Worm (Caenorhabditis elegans): Measurements from ENCODE around the gene scc-1.
A peak's percentile ranks its signal among the peaks of the same experiment; 100 is the strongest.

Gene scc-1

ce11 chrII:4701482-4702119 is 3.1 kb downstream of the scc-1 start, which contains the start of gene unc-85:
unc-85 (plus strand) TSS chrII:4702069.
- TF ChIP-seq hlh-8 (tag; optimal IDR thresholded peaks at IDR 0.05), result peak; percentile 65
- TF ChIP-seq fkh-6 (tag; optimal IDR thresholded peaks at IDR 0.05), result peak; percentile 41
- TF ChIP-seq ceh-2 (tag; optimal IDR thresholded peaks at IDR 0.05), result peak; percentile 66
- peak; percentile 3 for TF ChIP-seq C38D4.7 (GFP tag; optimal IDR thresholded peaks at IDR 0.05)
- peak; percentile 60 for TF ChIP-seq pqm-1 (tag; optimal IDR thresholded peaks at IDR 0.05)
- peak; percentile 85 for TF ChIP-seq ref-2 (tag; optimal IDR thresholded peaks at IDR 0.05)
- TF ChIP-seq T23F11.4 (GFP tag; optimal IDR thresholded peaks at IDR 0.05), result peak; percentile 47
- peak; percentile 75 for TF ChIP-seq ceh-34 (tag; optimal IDR thresholded peaks at IDR 0.05)
- TF ChIP-seq nfya-1 (tag; optimal IDR thresholded peaks at IDR 0.05), result peak; percentile 78
- peak; percentile 73 for TF ChIP-seq C08G9.2 (tag; optimal IDR thresholded peaks at IDR 0.05)
- peak; percentile 3 for TF ChIP-seq K09A11.1 (tag; optimal IDR thresholded peaks at IDR 0.05; ENCODE audit: insufficient read depth)
- TF ChIP-seq F13H6.1 (tag; optimal IDR thresholded peaks at IDR 0.05), result peak; percentile 60
- peak; percentile 35 for TF ChIP-seq lin-11 (tag; optimal IDR thresholded peaks at IDR 0.05)
- TF ChIP-seq ttx-3 (tag; optimal IDR thresholded peaks at IDR 0.05), result peak; percentile 60
- TF ChIP-seq dmd-4 (tag; optimal IDR thresholded peaks at IDR 0.05; ENCODE audit: borderline replicate concordance), result peak; percentile 64
- peak; percentile 77 for TF ChIP-seq unc-86 (tag; optimal IDR thresholded peaks at IDR 0.05)
- TF ChIP-seq eyg-1 (tag; optimal IDR thresholded peaks at IDR 0.05), result peak; percentile 26
- TF ChIP-seq tbx-2 (tag; optimal IDR thresholded peaks at IDR 0.05), result peak; percentile 91
- TF ChIP-seq ets-4 (tag; optimal IDR thresholded peaks at IDR 0.05), result peak; percentile 19
- peak; percentile 63 for TF ChIP-seq sox-4 (tag; optimal IDR thresholded peaks at IDR 0.05)
- peak; percentile 73 for TF ChIP-seq ceh-18 (tag; optimal IDR thresholded peaks at IDR 0.05)
- TF ChIP-seq tbx-7 (tag; optimal IDR thresholded peaks at IDR 0.05), result peak; percentile 41
- peak; percentile 61 for TF ChIP-seq ceh-19 (GFP tag; optimal IDR thresholded peaks at IDR 0.05)
- TF ChIP-seq ceh-14 (tag; optimal IDR thresholded peaks at IDR 0.05), result peak; percentile 91
- peak; percentile 8 for TF ChIP-seq Y22D7AL.16 (tag; optimal IDR thresholded peaks at IDR 0.05)
- peak; percentile 45 for TF ChIP-seq fax-1 (tag; optimal IDR thresholded peaks at IDR 0.05)
- peak; percentile 33 for TF ChIP-seq pat-9 (tag; optimal IDR thresholded peaks at IDR 0.05)
- TF ChIP-seq ceh-31 (tag; optimal IDR thresholded peaks at IDR 0.05), result peak; percentile 86
- TF ChIP-seq ceh-48 (tag; optimal IDR thresholded peaks at IDR 0.05), result peak; percentile 16
- peak; percentile 55 for TF ChIP-seq rnt-1 (tag; optimal IDR thresholded peaks at IDR 0.05)
- peak; percentile 35 for TF ChIP-seq lim-6 (tag; optimal IDR thresholded peaks at IDR 0.05)
- TF ChIP-seq ceh-6 (GFP tag; optimal IDR thresholded peaks at IDR 0.05), result peak; percentile 44
- peak; percentile 51 for TF ChIP-seq ztf-16 (tag; optimal IDR thresholded peaks at IDR 0.05)
- 0 out of 2 replicates have a peak, but pooled peaks have one; percentile 20 for TF ChIP-seq unc-3 (GFP tag; conservative IDR thresholded peaks at IDR 0.05)
- TF ChIP-seq unc-3 (tag; optimal IDR thresholded peaks at IDR 0.05), result peak; percentile 73
- peak; percentile 56 for TF ChIP-seq zip-5 (tag; optimal IDR thresholded peaks at IDR 0.05)
- peak; percentile 59 for TF ChIP-seq gmeb-2 (tag; optimal IDR thresholded peaks at IDR 0.05)
- peak; percentile 51 for TF ChIP-seq che-1 (tag; optimal IDR thresholded peaks at IDR 0.05)
- peak; percentile 70 for TF ChIP-seq unc-42 (tag; optimal IDR thresholded peaks at IDR 0.05)
- TF ChIP-seq pha-2 (tag; optimal IDR thresholded peaks at IDR 0.05), result peak; percentile 17

DNA sequence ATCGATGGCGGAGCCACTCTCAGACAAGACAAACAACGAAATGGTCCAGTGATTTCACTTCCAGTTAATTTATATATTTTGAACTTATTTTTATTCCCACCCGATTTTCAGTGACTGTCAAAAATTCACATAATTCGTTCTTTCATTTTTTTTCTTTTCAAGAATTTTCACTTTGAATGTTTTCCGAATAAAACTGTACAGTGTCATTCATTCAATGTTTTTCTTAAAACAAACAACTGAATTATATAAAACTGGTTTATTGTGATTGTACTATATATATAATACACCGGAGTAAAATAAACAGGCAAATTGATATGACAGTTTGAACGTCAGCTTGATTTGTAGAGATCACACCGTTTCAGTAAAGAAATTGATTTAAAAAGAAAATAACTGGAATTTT is 4.5 kb downstream of the scc-1 start:
- TF ChIP-seq hlh-8 (tag; optimal IDR thresholded peaks at IDR 0.05), result no peak
- TF ChIP-seq rnt-1 (tag; optimal IDR thresholded peaks at IDR 0.05), result no peak
- TF ChIP-seq dve-1 (tag; optimal IDR thresholded peaks at IDR 0.05), result no peak
- TF ChIP-seq odd-2 (tag; optimal IDR thresholded peaks at IDR 0.05), result no peak
- no peak for TF ChIP-seq ceh-45 (GFP tag; IDR thresholded peaks at IDR 0.05)
- TF ChIP-seq sox-4 (tag; optimal IDR thresholded peaks at IDR 0.05), result no peak
- no peak for TF ChIP-seq ets-4 (tag; optimal IDR thresholded peaks at IDR 0.05)
- no peak for TF ChIP-seq nfya-1 (tag; optimal IDR thresholded peaks at IDR 0.05)
- TF ChIP-seq ttx-3 (tag; optimal IDR thresholded peaks at IDR 0.05), result no peak
- TF ChIP-seq sdc-2 (tag; optimal IDR thresholded peaks at IDR 0.05), result no peak
- TF ChIP-seq elt-2 (tag; optimal IDR thresholded peaks at IDR 0.05), result no peak
- no peak for TF ChIP-seq ceh-9 (tag; optimal IDR thresholded peaks at IDR 0.05)
- no peak for TF ChIP-seq K09A11.1 (tag; optimal IDR thresholded peaks at IDR 0.05; ENCODE audit: insufficient read depth)
- no peak for TF ChIP-seq pqm-1 (tag; optimal IDR thresholded peaks at IDR 0.05)
- TF ChIP-seq pag-3 (tag; optimal IDR thresholded peaks at IDR 0.05; ENCODE audit: borderline replicate concordance), result no peak
- no peak for TF ChIP-seq F13H6.1 (tag; optimal IDR thresholded peaks at IDR 0.05)
- no peak for TF ChIP-seq ceh-6 (GFP tag; optimal IDR thresholded peaks at IDR 0.05)
- no peak for TF ChIP-seq che-1 (tag; optimal IDR thresholded peaks at IDR 0.05)
- no peak for TF ChIP-seq unc-3 (GFP tag; conservative IDR thresholded peaks at IDR 0.05)
- no peak for TF ChIP-seq unc-3 (tag; optimal IDR thresholded peaks at IDR 0.05)
- TF ChIP-seq T23F11.4 (GFP tag; optimal IDR thresholded peaks at IDR 0.05), result no peak
